Fruit fly (Drosophila melanogaster): Measurements from ENCODE around the gene CG7824.

Gene CG7824

dm6 chr3R:29891183-29891582 lies 32.4 kb upstream of the CG7824 start (continued):
- TF ChIP-seq knrl (GFP tag; IDR thresholded peaks at IDR 0.05; ENCODE audit: partially characterized antibody) (no peak), Dp (GFP tag; optimal IDR thresholded peaks at IDR 0.05) (no peak), CG7987 (GFP tag; optimal IDR thresholded peaks at IDR 0.05) (peak; percentile 41), Fer2 (tag; optimal IDR thresholded peaks at IDR 0.05) (no peak), CG17186 (GFP tag; optimal IDR thresholded peaks at IDR 0.05) (no peak), phol (tag; optimal IDR thresholded peaks at IDR 0.05) (no peak), otp (GFP tag; IDR thresholded peaks at IDR 0.05) (0 out of 3 replicates have a peak, but pooled peaks have one; percentile 27), chn (GFP tag; optimal IDR thresholded peaks at IDR 0.05) (no peak), seq (GFP tag; IDR thresholded peaks at IDR 0.05) (no peak), CG18619 (GFP tag; optimal IDR thresholded peaks at IDR 0.05) (peak; percentile 1), Mad (GFP tag; optimal IDR thresholded peaks at IDR 0.05) (no peak), Hand (GFP tag; optimal IDR thresholded peaks at IDR 0.05) (no peak), CG3281 (GFP tag; optimal IDR thresholded peaks at IDR 0.05) (peak; percentile 56), Bgb (GFP tag; IDR thresholded peaks at IDR 0.05; ENCODE audit: partially characterized antibody) (no peak), Ravus (GFP tag; IDR thresholded peaks at IDR 0.05) (no peak), CG13123 (GFP tag; optimal IDR thresholded peaks at IDR 0.05) (no peak), dysf (GFP tag; IDR thresholded peaks at IDR 0.05) (peak; percentile 8; the same call in 1 of the 3 replicates), YL-1 (GFP tag; optimal IDR thresholded peaks at IDR 0.05) (no peak), ken (GFP tag; IDR thresholded peaks at IDR 0.05) (no peak), BEAF-32 (GFP tag; optimal IDR thresholded peaks at IDR 0.05) (no peak), Sox102F (GFP tag; optimal IDR thresholded peaks at IDR 0.05) (no peak), Vsx1 (GFP tag; optimal IDR thresholded peaks at IDR 0.05) (peak; percentile 20), jigr1 (GFP tag; IDR thresholded peaks at IDR 0.05) (no peak), Oli (tag; optimal IDR thresholded peaks at IDR 0.05) (no peak), CG6854 (GFP tag; optimal IDR thresholded peaks at IDR 0.05) (no peak), CG34376 (GFP tag; optimal IDR thresholded peaks at IDR 0.05) (no peak), CG10274 (GFP tag; optimal IDR thresholded peaks at IDR 0.05) (no peak), so (GFP tag; IDR thresholded peaks at IDR 0.05) (0 out of 3 replicates have a peak, but pooled peaks have one; percentile 12), pan (optimal IDR thresholded peaks at IDR 0.05) (no peak), pan (GFP tag; optimal IDR thresholded peaks at IDR 0.05 in 1 of 2, IDR thresholded peaks at IDR 0.05 in 1 of 2) (no peak), CG10565 (GFP tag; optimal IDR thresholded peaks at IDR 0.05) (no peak), crol (GFP tag; IDR thresholded peaks at IDR 0.05) (no peak), ranshi (GFP tag; IDR thresholded peaks at IDR 0.05) (no peak; the same call in 1 of the 2 replicates), p53 (GFP tag; optimal IDR thresholded peaks at IDR 0.05) (no peak), CG18599 (GFP tag; optimal IDR thresholded peaks at IDR 0.05) (peak; percentile 71), nerfin-1 (tag; optimal IDR thresholded peaks at IDR 0.05) (no peak), gro (GFP tag; optimal IDR thresholded peaks at IDR 0.05) (no peak), Six4 (GFP tag; optimal IDR thresholded peaks at IDR 0.05) (no peak), CG1603 (tag; optimal IDR thresholded peaks at IDR 0.05) (no peak), br (optimal IDR thresholded peaks at IDR 0.05) (no peak), CoRest (tag; optimal IDR thresholded peaks at IDR 0.05) (peak; percentile 2), Bdp1 (GFP tag; optimal IDR thresholded peaks at IDR 0.05) (no peak), Nf-YA (GFP tag; IDR thresholded peaks at IDR 0.05) (no peak), CG13296 (GFP tag; optimal IDR thresholded peaks at IDR 0.05) (peak; percentile 49), CG9215 (GFP tag; IDR thresholded peaks at IDR 0.05) (no peak), zen (tag; optimal IDR thresholded peaks at IDR 0.05) (no peak), CG10147 (GFP tag; optimal IDR thresholded peaks at IDR 0.05) (no peak), Hmr (GFP tag; optimal IDR thresholded peaks at IDR 0.05) (peak; percentile 72), Lim3 (GFP tag; IDR thresholded peaks at IDR 0.05) (no peak), Hmx (GFP tag; optimal IDR thresholded peaks at IDR 0.05) (no peak), tll (GFP tag; optimal IDR thresholded peaks at IDR 0.05) (peak in 1 of 2 experiments; percentile 3)
